Fruit fly (Drosophila melanogaster) whole organism, embryonic: ENCODE results near the gene PXo.

Experiments
- CG10979 ChIP-seq: fragments of 200-800 bp; sonication (Bioruptor generic); optimal IDR thresholded peaks from 2 replicates; lab custom pipeline; 2018; ENCODE audit warnings: missing biosample characterization, mild to moderate bottlenecking, missing genetic modification characterization, moderate library complexity
- CG11504 ChIP-seq: fragments of 200-800 bp; sonication (Bioruptor generic); optimal IDR thresholded peaks from 3 replicates; lab custom pipeline; 2019; ENCODE audit warnings: missing biosample characterization, mild to moderate bottlenecking, missing genetic modification characterization, moderate library complexity
- CG12071 ChIP-seq: fragments of 200-800 bp; sonication (Bioruptor generic); optimal IDR thresholded peaks from 3 replicates; lab custom pipeline; 2018; ENCODE audit warnings: missing biosample characterization, mild to moderate bottlenecking, missing genetic modification characterization
- CG15073 ChIP-seq: fragments of 200-800 bp; sonication (Bioruptor generic); optimal IDR thresholded peaks from 2 replicates; lab custom pipeline; 2016; ENCODE audit warnings: missing biosample characterization, missing genetic modification characterization
- CG15269 ChIP-seq: fragments of 200-800 bp; sonication (Bioruptor generic); optimal IDR thresholded peaks from 2 replicates; lab custom pipeline; 2018; ENCODE audit warnings: missing biosample characterization, mild to moderate bottlenecking, missing genetic modification characterization, moderate library complexity
- CG1602 ChIP-seq: fragments of 200-800 bp; sonication (Bioruptor generic); optimal IDR thresholded peaks from 3 replicates; lab custom pipeline; 2016; ENCODE audit warnings: missing biosample characterization, missing genetic modification characterization
- CG16815 ChIP-seq: fragments of 200-800 bp; sonication (Bioruptor generic); optimal IDR thresholded peaks from 3 replicates; lab custom pipeline; 2017; ENCODE audit warnings: missing biosample characterization, mild to moderate bottlenecking, missing genetic modification characterization
- CG2120 ChIP-seq: fragments of 200-800 bp; sonication (Bioruptor generic); optimal IDR thresholded peaks from 3 replicates; lab custom pipeline; 2016; ENCODE audit warnings: missing biosample characterization, missing genetic modification characterization
- CG30020 ChIP-seq: fragments of 200-800 bp; optimal IDR thresholded peaks from 2 replicates; lab custom pipeline; 2019; ENCODE audit warnings: missing biosample characterization, mild to moderate bottlenecking, missing genetic modification characterization, moderate library complexity
- CG31388 ChIP-seq: fragments of 200-800 bp; sonication (Bioruptor generic); optimal IDR thresholded peaks from 2 replicates; lab custom pipeline; 2016; ENCODE audit warnings: missing biosample characterization, missing genetic modification characterization
- CG32767 ChIP-seq: fragments of 200-800 bp; sonication (Bioruptor generic); IDR thresholded peaks from 2 replicates; pipeline ENCODE4 v1.3.6; 2022; ENCODE audit warnings: missing biosample characterization, missing genetic modification characterization
- CG34224 ChIP-seq: fragments of 200-800 bp; sonication (Bioruptor generic); IDR thresholded peaks from 3 replicates; pipeline ENCODE4 v1.3.6; 2022; ENCODE audit warnings: missing biosample characterization, missing genetic modification characterization; ENCODE audit not compliant: partially characterized antibody
- CG4328 ChIP-seq: fragments of 200-800 bp; sonication (Bioruptor generic); optimal IDR thresholded peaks from 3 replicates; lab custom pipeline; 2017; ENCODE audit warnings: missing biosample characterization, missing genetic modification reagents, missing genetic modification characterization
- CG4424 ChIP-seq: fragments of 200-800 bp; sonication (Bioruptor generic); optimal IDR thresholded peaks from 3 replicates; lab custom pipeline; 2016; ENCODE audit warnings: missing biosample characterization, missing genetic modification characterization
- CG6683 ChIP-seq: fragments of 200-800 bp; sonication (Bioruptor generic); optimal IDR thresholded peaks from 2 replicates; lab custom pipeline; 2017; ENCODE audit warnings: missing biosample characterization, mild to moderate bottlenecking, missing genetic modification characterization, missing genetic modification reagents
- CG7839 ChIP-seq: fragments of 200-800 bp; sonication (Bioruptor generic); optimal IDR thresholded peaks from 3 replicates; lab custom pipeline; 2018; ENCODE audit warnings: missing biosample characterization, mild to moderate bottlenecking, missing genetic modification characterization, moderate library complexity
- CG9727 ChIP-seq: fragments of 200-800 bp; sonication (Bioruptor generic); optimal IDR thresholded peaks from 3 replicates; lab custom pipeline; 2017; ENCODE audit warnings: missing biosample characterization, mild to moderate bottlenecking, missing genetic modification characterization
- CG9876 ChIP-seq: fragments of 200-800 bp; sonication (Bioruptor generic); optimal IDR thresholded peaks from 2 replicates; lab custom pipeline; 2016; ENCODE audit warnings: missing biosample characterization, missing genetic modification characterization
- Dad ChIP-seq: fragments of 200-800 bp; sonication (Bioruptor generic); optimal IDR thresholded peaks from 3 replicates; lab custom pipeline; 2016; ENCODE audit warnings: missing biosample characterization, missing genetic modification characterization
- Deaf1 ChIP-seq: fragments of 200-800 bp; optimal IDR thresholded peaks from 3 replicates; lab custom pipeline; 2019; ENCODE audit warnings: missing biosample characterization, mild to moderate bottlenecking, missing genetic modification characterization, moderate library complexity
- Dek ChIP-seq: fragments of 200-800 bp; sonication (Bioruptor generic); optimal IDR thresholded peaks from 3 replicates; lab custom pipeline; 2019; ENCODE audit warnings: missing biosample characterization, mild to moderate bottlenecking, missing genetic modification characterization, moderate library complexity
- Dp ChIP-seq: fragments of 200-800 bp; sonication (Bioruptor generic); optimal IDR thresholded peaks from 2 replicates; lab custom pipeline; 2018; ENCODE audit warnings: missing biosample characterization, mild to moderate bottlenecking, missing genetic modification characterization, moderate library complexity
- Dref ChIP-seq: fragments of 200-800 bp; sonication (Bioruptor generic); IDR thresholded peaks from 2 replicates; pipeline ENCODE4 v1.3.6; 2022; ENCODE audit warnings: missing biosample characterization, missing genetic modification characterization
- HHEX ChIP-seq: fragments of 200-800 bp; sonication (Bioruptor generic); optimal IDR thresholded peaks from 3 replicates; lab custom pipeline; 2017; ENCODE audit warnings: missing biosample characterization, mild to moderate bottlenecking, missing genetic modification characterization, missing genetic modification reagents
- HLHmδ ChIP-seq: fragments of 200-800 bp; sonication (Bioruptor generic); optimal IDR thresholded peaks from 2 replicates; lab custom pipeline; 2018; ENCODE audit warnings: missing biosample characterization, mild to moderate bottlenecking, missing genetic modification characterization, moderate library complexity
- Jarid2 ChIP-seq: fragments of 200-800 bp; sonication (Bioruptor generic); optimal IDR thresholded peaks from 3 replicates; lab custom pipeline; 2017; ENCODE audit warnings: mild to moderate bottlenecking, missing biosample characterization, missing genetic modification reagents, missing genetic modification characterization
- Mrtf ChIP-seq: fragments of 200-800 bp; sonication (Bioruptor generic); IDR thresholded peaks from 3 replicates; pipeline ENCODE4 v1.3.6; 2022; ENCODE audit warnings: missing biosample characterization, missing genetic modification characterization
- Oli ChIP-seq: fragments of 200-800 bp; sonication (Bioruptor generic); optimal IDR thresholded peaks from 2 replicates; lab custom pipeline; 2018; ENCODE audit warnings: missing biosample characterization, mild to moderate bottlenecking, missing genetic modification characterization, moderate library complexity
- Ptx1 ChIP-seq: fragments of 200-800 bp; sonication (Bioruptor generic); IDR thresholded peaks from 2 replicates; pipeline ENCODE4 v1.3.6; 2022; ENCODE audit warnings: missing biosample characterization, missing genetic modification characterization
- Sox102F ChIP-seq: fragments of 200-800 bp; sonication (Bioruptor generic); optimal IDR thresholded peaks from 2 replicates; lab custom pipeline; 2018; ENCODE audit warnings: missing biosample characterization, mild to moderate bottlenecking, missing genetic modification characterization, moderate library complexity
- Ssrp ChIP-seq: fragments of 200-800 bp; sonication (Bioruptor generic); optimal IDR thresholded peaks from 2 replicates; lab custom pipeline; 2018; ENCODE audit warnings: missing biosample characterization, mild to moderate bottlenecking, missing genetic modification characterization, moderate library complexity
- Trl ChIP-seq, 3 experiments: fragments of >200 bp in 2 of 3; fragments of 200-800 bp in 1 of 3; sonication (Bioruptor generic) in 1 of 3; optimal IDR thresholded peaks; 2 replicates in 1 of 3; 3 replicates in 2 of 3; lab custom pipeline; 2016 to 2017; ENCODE audit warnings: missing biosample characterization in 1 of 3, missing genetic modification characterization in 1 of 3
- Xrp1 ChIP-seq: fragments of 200-800 bp; sonication (Bioruptor generic); IDR thresholded peaks from 2 replicates; pipeline ENCODE4 v1.3.6; 2022; ENCODE audit warnings: missing biosample characterization, missing genetic modification characterization
- cad ChIP-seq: fragments of >200 bp; optimal IDR thresholded peaks from 2 replicates; lab custom pipeline; 2017; ENCODE audit warnings: missing biosample characterization, missing genetic modification characterization
- croc ChIP-seq: fragments of 200-800 bp; sonication (Bioruptor generic); conservative IDR thresholded peaks from 3 replicates; pipeline ENCODE4 v1.3.6; 2022; ENCODE audit warnings: missing biosample characterization, missing genetic modification characterization
- crol ChIP-seq: fragments of 200-800 bp; sonication (Bioruptor generic); IDR thresholded peaks from 2 replicates; pipeline ENCODE4 v1.3.6; 2022; ENCODE audit warnings: missing biosample characterization, missing genetic modification characterization
- danr ChIP-seq: fragments of 200-800 bp; sonication (Bioruptor generic); IDR thresholded peaks from 2 replicates; pipeline ENCODE4 v1.3.6; 2022; ENCODE audit warnings: missing biosample characterization, missing genetic modification characterization
- fru ChIP-seq: fragments of >200 bp; optimal IDR thresholded peaks from 2 replicates; lab custom pipeline; 2017
- gem ChIP-seq: fragments of 200-800 bp; sonication (Bioruptor generic); optimal IDR thresholded peaks from 2 replicates; lab custom pipeline; 2019; ENCODE audit warnings: missing biosample characterization, mild to moderate bottlenecking, missing genetic modification characterization, moderate library complexity
- grau ChIP-seq: fragments of 200-800 bp; optimal IDR thresholded peaks from 3 replicates; lab custom pipeline; 2019; ENCODE audit warnings: missing biosample characterization, mild to moderate bottlenecking, missing genetic modification characterization, moderate library complexity
- kah ChIP-seq: fragments of 200-800 bp; sonication (Bioruptor generic); optimal IDR thresholded peaks from 2 replicates; lab custom pipeline; 2018; ENCODE audit warnings: missing biosample characterization, mild to moderate bottlenecking, missing genetic modification characterization
- kay ChIP-seq: fragments of 200-800 bp; sonication (Bioruptor generic); optimal IDR thresholded peaks from 2 replicates; lab custom pipeline; 2016; ENCODE audit warnings: missing biosample characterization, missing genetic modification characterization
- nerfin-1 ChIP-seq: fragments of 200-800 bp; sonication (Bioruptor generic); optimal IDR thresholded peaks from 3 replicates; lab custom pipeline; 2019; ENCODE audit warnings: missing biosample characterization, mild to moderate bottlenecking, missing genetic modification characterization, moderate library complexity
- nerfin-2 ChIP-seq: fragments of 200-800 bp; sonication (Bioruptor generic); IDR thresholded peaks from 2 replicates; pipeline ENCODE4 v1.3.6; 2022; ENCODE audit warnings: missing biosample characterization, missing genetic modification characterization; ENCODE audit not compliant: partially characterized antibody
- org-1 ChIP-seq: fragments of 200-800 bp; sonication (Bioruptor generic); optimal IDR thresholded peaks from 2 replicates; lab custom pipeline; 2017; ENCODE audit warnings: missing biosample characterization, missing genetic modification characterization
- phol ChIP-seq: fragments of 200-800 bp; sonication (Bioruptor generic); optimal IDR thresholded peaks from 3 replicates; lab custom pipeline; 2018; ENCODE audit warnings: missing biosample characterization, mild to moderate bottlenecking, missing genetic modification characterization, moderate library complexity
- row ChIP-seq: fragments of 200-800 bp; sonication (Bioruptor generic); IDR thresholded peaks from 3 replicates; pipeline ENCODE4 v1.3.6; 2022; ENCODE audit warnings: missing biosample characterization, missing genetic modification characterization
- shn ChIP-seq: fragments of 200-800 bp; sonication (Bioruptor generic); optimal IDR thresholded peaks from 3 replicates; lab custom pipeline; 2016; ENCODE audit warnings: missing biosample characterization, missing genetic modification characterization
- trem ChIP-seq: fragments of 200-800 bp; optimal IDR thresholded peaks from 3 replicates; lab custom pipeline; 2019; ENCODE audit warnings: missing biosample characterization, mild to moderate bottlenecking, missing genetic modification characterization, moderate library complexity
- z ChIP-seq: fragments of 200-800 bp; sonication (Bioruptor generic); IDR thresholded peaks from 3 replicates; pipeline ENCODE4 v1.3.6; 2022; ENCODE audit warnings: missing biosample characterization, missing genetic modification characterization
- zf30C ChIP-seq: fragments of 200-800 bp; sonication (Bioruptor generic); optimal IDR thresholded peaks from 3 replicates; lab custom pipeline; 2018; ENCODE audit warnings: missing biosample characterization, mild to moderate bottlenecking, missing genetic modification characterization

PXo gene

DNA sequence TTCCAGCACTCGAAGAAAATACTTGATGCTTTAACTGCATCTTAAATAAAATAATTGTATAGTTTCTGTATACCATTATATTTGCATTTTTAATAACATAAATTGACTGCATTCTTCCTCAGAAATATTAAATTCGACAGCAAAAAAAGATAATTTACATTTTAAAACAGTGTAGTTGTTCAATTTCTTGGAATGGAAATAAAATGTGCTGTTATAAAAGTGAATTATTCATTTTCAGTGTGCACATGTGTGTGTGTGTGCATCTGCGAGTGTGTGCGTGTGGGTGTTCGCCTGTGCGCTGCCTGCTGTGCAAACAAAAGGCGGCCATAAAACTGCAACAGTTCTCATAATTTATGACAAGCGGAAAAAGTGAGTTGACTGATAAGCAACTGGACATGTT is 31.0 kb upstream of the PXo start:
- TF ChIP-seq Xrp1 (peak; percentile 70), Sox102F (GFP tag; lab: Kevin White, UChicago) (peak; percentile 60), fru (no peak), phol (tag; lab: Kevin White, UChicago) (peak; percentile 70), Ptx1 (peak; percentile 19; the same call in 1 of the 2 replicates), CG4424 (GFP tag; lab: Kevin White, UChicago) (no peak), CG7839 (tag; lab: Kevin White, UChicago) (peak; percentile 31), Mrtf (GFP tag; lab: Robert Waterston, UW) (no peak), CG32767 (GFP tag; lab: Robert Waterston, UW) (no peak), cad (GFP tag; lab: Kevin White, UChicago) (peak; percentile 95), CG10979 (peak; percentile 71), nerfin-2 (GFP tag; lab: Robert Waterston, UW) (no peak), CG9727 (GFP tag; lab: Kevin White, UChicago) (peak; percentile 47), nerfin-1 (tag; lab: Kevin White, UChicago) (peak; percentile 12), croc (peak; percentile 36; the same call in 2 of the 3 replicates), z (no peak), Jarid2 (no peak), trem (tag; lab: Kevin White, UChicago) (peak; percentile 28), Ssrp (tag; lab: Kevin White, UChicago) (peak; percentile 48), CG2120 (GFP tag; lab: Kevin White, UChicago) (no peak), kah (GFP tag; lab: Kevin White, UChicago) (no peak), row (GFP tag; lab: Robert Waterston, UW) (peak; percentile 53), Dek (tag; lab: Kevin White, UChicago) (no peak), CG6683 (GFP tag; lab: Kevin White, UChicago) (no peak), CG34224 (no peak), HLHmδ (GFP tag; lab: Kevin White, UChicago) (no peak), CG1602 (GFP tag; lab: Kevin White, UChicago) (no peak), CG30020 (no peak), grau (tag; lab: Kevin White, UChicago) (peak; percentile 21), CG31388 (GFP tag; lab: Kevin White, UChicago) (no peak), CG4328 (no peak), Deaf1 (tag; lab: Kevin White, UChicago) (no peak), zf30C (GFP tag; lab: Kevin White, UChicago) (peak; percentile 62), gem (tag; lab: Kevin White, UChicago) (peak; percentile 69), Oli (peak; percentile 2), CG15269 (tag; lab: Kevin White, UChicago) (no peak), crol (no peak), CG16815 (GFP tag; lab: Kevin White, UChicago) (no peak), HHEX (GFP tag; lab: Kevin White, UChicago) (no peak), Dref (GFP tag; lab: Robert Waterston, UW) (no peak), shn (GFP tag; lab: Kevin White, UChicago) (no peak), CG15073 (GFP tag; lab: Kevin White, UChicago) (no peak), Dad (GFP tag; lab: Kevin White, UChicago) (no peak), CG12071 (GFP tag; lab: Kevin White, UChicago) (no peak), CG11504 (no peak), kay (GFP tag; lab: Kevin White, UChicago) (no peak), CG9876 (GFP tag; lab: Kevin White, UChicago) (no peak), Trl (optimal IDR thresholded peaks at IDR 0.05; lab: Kevin White, UChicago) (no peak), Trl (GFP tag; optimal IDR thresholded peaks at IDR 0.05; lab: Kevin White, UChicago) (no peak), org-1 (GFP tag; lab: Kevin White, UChicago) (peak; percentile 14), danr (GFP tag; lab: Robert Waterston, UW) (no peak), Dp (GFP tag; lab: Kevin White, UChicago) (no peak)
